Fruit fly (Drosophila melanogaster): ENCODE measurements around the gene ssh.

ssh gene

DNA sequence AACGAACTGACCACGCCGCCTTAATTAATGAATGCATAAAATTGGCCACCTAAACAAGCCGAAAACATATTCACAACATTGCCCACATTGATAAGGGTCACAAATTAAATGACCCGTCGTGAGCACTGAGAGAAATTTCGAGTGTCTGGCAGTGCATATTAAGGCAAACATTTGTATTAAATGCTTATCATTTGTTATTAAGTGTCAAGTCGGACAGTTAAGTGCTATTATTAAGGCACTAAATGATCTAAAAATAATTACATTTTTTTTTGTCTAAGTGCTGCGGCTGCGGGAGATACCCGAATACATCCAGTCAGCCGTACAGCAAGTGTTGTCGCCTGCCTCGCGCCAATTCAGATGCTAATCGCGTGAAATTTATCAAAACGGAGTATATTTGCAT lies 17.7 kb upstream of the ssh start:
- TF ChIP-seq CG7045 (GFP tag; optimal IDR thresholded peaks at IDR 0.05), result no peak
- TF ChIP-seq Crg-1 (GFP tag; optimal IDR thresholded peaks at IDR 0.05), result no peak
- TF ChIP-seq kay (GFP tag; ENCODE audit: borderline replicate concordance), result no peak
- no peak for TF ChIP-seq Clk (GFP tag; optimal IDR thresholded peaks at IDR 0.05)
- no peak for TF ChIP-seq CG12768 (GFP tag; optimal IDR thresholded peaks at IDR 0.05)
- TF ChIP-seq CG33017 (tag; optimal IDR thresholded peaks at IDR 0.05), result no peak
- TF ChIP-seq pad (GFP tag; optimal IDR thresholded peaks at IDR 0.05), result no peak
- no peak for TF ChIP-seq toe (GFP tag; optimal IDR thresholded peaks at IDR 0.05)
- TF ChIP-seq Hr96 (GFP tag; optimal IDR thresholded peaks at IDR 0.05), result no peak
- no peak for TF ChIP-seq bab1 (GFP tag; optimal IDR thresholded peaks at IDR 0.05)
- TF ChIP-seq CG5204 (GFP tag; optimal IDR thresholded peaks at IDR 0.05), result no peak
- TF ChIP-seq Mnt (GFP tag; optimal IDR thresholded peaks at IDR 0.05), result no peak
- TF ChIP-seq CG14711 (tag; optimal IDR thresholded peaks at IDR 0.05), result no peak
- TF ChIP-seq cnc (optimal IDR thresholded peaks at IDR 0.05), result no peak
- TF ChIP-seq ovo (GFP tag; optimal IDR thresholded peaks at IDR 0.05), result no peak

- TF ChIP-seq kay (GFP tag; ENCODE audit: borderline replicate concordance), result no peak
- no peak for TF ChIP-seq CG7045 (GFP tag; optimal IDR thresholded peaks at IDR 0.05)
- no peak for TF ChIP-seq CG14711 (tag; optimal IDR thresholded peaks at IDR 0.05)
Measured at dm6 chr3R:24953152-24953551, 8.4 kb upstream of the ssh start.

- no peak for TF ChIP-seq cnc (optimal IDR thresholded peaks at IDR 0.05)
- TF ChIP-seq CG33017 (tag; optimal IDR thresholded peaks at IDR 0.05), result no peak
- TF ChIP-seq CG1620 (GFP tag; optimal IDR thresholded peaks at IDR 0.05), result no peak
- TF ChIP-seq Mnt (GFP tag; optimal IDR thresholded peaks at IDR 0.05), result no peak
- TF ChIP-seq CG7101 (tag; optimal IDR thresholded peaks at IDR 0.05), result no peak
- TF ChIP-seq CG11617 (GFP tag; optimal IDR thresholded peaks at IDR 0.05), result no peak
- TF ChIP-seq tj (GFP tag; optimal IDR thresholded peaks at IDR 0.05), result no peak
Measured at dm6 chr3R:24947332-24947731, 2.6 kb upstream of the ssh start, which contains the start of gene mah. TSS of gene mah (plus strand) at chr3R:24947632.

dm6 chr3R:24938049-24938448 lies 6.7 kb downstream of the ssh start, which contains the start of gene Osbp:
TSS of gene Osbp (minus strand) at chr3R:24938222.
- TF ChIP-seq Mnt (GFP tag; optimal IDR thresholded peaks at IDR 0.05), result peak; percentile 37
- TF ChIP-seq CG33017 (tag; optimal IDR thresholded peaks at IDR 0.05), result no peak
- TF ChIP-seq tj (GFP tag; optimal IDR thresholded peaks at IDR 0.05), result no peak
- TF ChIP-seq cic (GFP tag; optimal IDR thresholded peaks at IDR 0.05), result no peak
- TF ChIP-seq Crg-1 (GFP tag; optimal IDR thresholded peaks at IDR 0.05), result no peak
- no peak for TF ChIP-seq CG11617 (GFP tag; optimal IDR thresholded peaks at IDR 0.05)
- TF ChIP-seq CG7045 (GFP tag; optimal IDR thresholded peaks at IDR 0.05), result no peak
- TF ChIP-seq cnc (optimal IDR thresholded peaks at IDR 0.05), result no peak
- no peak for TF ChIP-seq toe (GFP tag; optimal IDR thresholded peaks at IDR 0.05)
- no peak for TF ChIP-seq kay (GFP tag; ENCODE audit: borderline replicate concordance)
- TF ChIP-seq Clk (GFP tag; optimal IDR thresholded peaks at IDR 0.05), result no peak
- no peak for TF ChIP-seq CG1620 (GFP tag; optimal IDR thresholded peaks at IDR 0.05)
- TF ChIP-seq ovo (GFP tag; optimal IDR thresholded peaks at IDR 0.05), result no peak
- TF ChIP-seq CG12768 (GFP tag; optimal IDR thresholded peaks at IDR 0.05), result peak; percentile 1
- peak; percentile 4 for TF ChIP-seq CG7101 (tag; optimal IDR thresholded peaks at IDR 0.05)
- no peak for TF ChIP-seq CG5204 (GFP tag; optimal IDR thresholded peaks at IDR 0.05)
- TF ChIP-seq pad (GFP tag; optimal IDR thresholded peaks at IDR 0.05), result peak; percentile 13
- TF ChIP-seq CG14711 (tag; optimal IDR thresholded peaks at IDR 0.05), result peak; percentile 24
- TF ChIP-seq Hr96 (GFP tag; optimal IDR thresholded peaks at IDR 0.05), result no peak
- peak; percentile 47 for TF ChIP-seq bab1 (GFP tag; optimal IDR thresholded peaks at IDR 0.05)

- TF ChIP-seq CG11617 (GFP tag; optimal IDR thresholded peaks at IDR 0.05) (no peak), toe (GFP tag; optimal IDR thresholded peaks at IDR 0.05) (no peak), kay (GFP tag; ENCODE audit: borderline replicate concordance) (no peak)
Measured at dm6 chr3R:24935758-24936157, 9.0 kb downstream of the ssh start.

- TF ChIP-seq CG1620 (GFP tag; optimal IDR thresholded peaks at IDR 0.05) (no peak), Hr96 (GFP tag; optimal IDR thresholded peaks at IDR 0.05) (no peak), Clk (GFP tag; optimal IDR thresholded peaks at IDR 0.05) (no peak), pad (GFP tag; optimal IDR thresholded peaks at IDR 0.05) (no peak), ovo (GFP tag; optimal IDR thresholded peaks at IDR 0.05) (no peak), CG7045 (GFP tag; optimal IDR thresholded peaks at IDR 0.05) (no peak), CG5204 (GFP tag; optimal IDR thresholded peaks at IDR 0.05) (no peak), Mnt (GFP tag; optimal IDR thresholded peaks at IDR 0.05) (no peak), cic (GFP tag; optimal IDR thresholded peaks at IDR 0.05) (no peak), cnc (optimal IDR thresholded peaks at IDR 0.05) (no peak), CG11617 (GFP tag; optimal IDR thresholded peaks at IDR 0.05) (no peak)
Measured at dm6 chr3R:24934542-24934941, 10.2 kb downstream of the ssh start.

DNA sequence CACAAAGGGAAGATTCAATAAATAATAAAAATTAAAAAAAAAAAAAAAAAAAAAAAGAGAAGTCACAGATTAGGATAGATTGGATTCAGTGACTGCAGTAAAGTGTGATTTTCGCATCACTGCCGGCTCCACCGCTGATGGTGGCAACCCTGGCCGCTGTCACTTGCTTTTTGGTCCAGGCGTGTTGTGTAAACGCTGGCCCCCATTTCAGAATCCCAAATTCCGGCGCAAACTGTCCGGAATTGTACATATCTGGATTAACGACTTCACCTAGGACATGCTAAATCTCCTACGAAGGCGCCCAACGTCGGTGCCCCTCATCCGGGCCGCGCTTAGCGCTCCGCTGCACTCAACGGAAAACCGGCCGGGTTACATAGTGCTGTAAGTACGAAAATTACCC lies 12.9 kb downstream of the ssh start, which contains the start of gene CG11771:
TSS of gene CG11771 (plus strand) at position 155 of the 400 bp plus-strand sequence.
- TF ChIP-seq CG14711 (tag; optimal IDR thresholded peaks at IDR 0.05), result peak; percentile 86
- TF ChIP-seq Mnt (GFP tag; optimal IDR thresholded peaks at IDR 0.05), result no peak
- no peak for TF ChIP-seq CG11617 (GFP tag; optimal IDR thresholded peaks at IDR 0.05)
- TF ChIP-seq tj (GFP tag; optimal IDR thresholded peaks at IDR 0.05), result no peak
